Worm (Caenorhabditis elegans) whole organism, L1 larva: Measurements from ENCODE around the gene Y57G11C.1144.

Experiments
- F16B12.6 ChIP-seq: fragments of 150-350 bp; optimal IDR thresholded peaks from 2 replicates; lab custom pipeline; 2014; ENCODE audit warnings: missing biosample characterization, missing genetic modification characterization
- Y116A8C.19 ChIP-seq: sonication (generic microtip); optimal IDR thresholded peaks from 2 replicates; lab custom pipeline; 2016; ENCODE audit warnings: missing compliant biosample characterization, missing genetic modification characterization, borderline replicate concordance
- alr-1 ChIP-seq: fragments of 200-800 bp; sonication (Bioruptor generic); optimal IDR thresholded peaks from 2 replicates; lab custom pipeline; 2018; ENCODE audit warnings: borderline replicate concordance, mild to moderate bottlenecking, missing genetic modification characterization, missing compliant biosample characterization
- aly-2 ChIP-seq: fragments of 150-350 bp; optimal IDR thresholded peaks from 2 replicates; lab custom pipeline; 2014; ENCODE audit warnings: missing biosample characterization, missing genetic modification characterization
- blmp-1 ChIP-seq: fragments of 150-350 bp; optimal IDR thresholded peaks from 2 replicates; lab custom pipeline; 2014; ENCODE audit warnings: missing biosample characterization, missing genetic modification characterization
- ceh-63 ChIP-seq: fragments of 200-800 bp; sonication (Bioruptor generic); optimal IDR thresholded peaks from 2 replicates; lab custom pipeline; 2018; ENCODE audit warnings: mild to moderate bottlenecking, missing genetic modification characterization, missing compliant biosample characterization
- ceh-8 ChIP-seq: fragments of 200-800 bp; sonication (Bioruptor generic); optimal IDR thresholded peaks from 2 replicates; lab custom pipeline; 2018; ENCODE audit warnings: mild to moderate bottlenecking, missing genetic modification characterization, moderate library complexity, missing compliant biosample characterization
- ceh-88 ChIP-seq: fragments of 200-800 bp; sonication (Bioruptor generic); IDR thresholded peaks from 2 replicates; pipeline ENCODE4 v1.3.6; 2022; ENCODE audit warnings: missing genetic modification characterization, missing compliant biosample characterization
- ceh-90 ChIP-seq: sonication (generic microtip); optimal IDR thresholded peaks from 2 replicates; lab custom pipeline; 2016; ENCODE audit warnings: missing genetic modification characterization, missing compliant biosample characterization
- dpl-1 ChIP-seq, 3 experiments: fragments of 150-350 bp in 2 of 3; sonication (generic microtip) in 1 of 3; optimal IDR thresholded peaks; 2 replicates each; lab custom pipeline; 2014 to 2017; ENCODE audit warnings: missing biosample characterization in 3 of 3, missing genetic modification characterization in 3 of 3, missing genetic modification reagents in 3 of 3
- efl-1 ChIP-seq, 4 experiments: fragments of 150-350 bp; optimal IDR thresholded peaks in 3 of 4; peaks in 1 of 4; 1 replicate in 1 of 4; 2 replicates in 3 of 4; lab custom pipeline; 2014; ENCODE audit warnings: missing biosample characterization in 2 of 4, missing genetic modification characterization in 2 of 4, missing genetic modification reagents in 2 of 4
- egl-13 ChIP-seq: sonication (generic microtip); optimal IDR thresholded peaks from 2 replicates; lab custom pipeline; 2016; ENCODE audit warnings: missing genotype, missing genetic modification reagents, missing genetic modification characterization, missing compliant biosample characterization
- elt-3 ChIP-seq, 6 experiments: fragments of 150-350 bp in 1 of 6; sonication (generic microtip); optimal IDR thresholded peaks; 2 replicates each; lab custom pipeline; 2017 to 2018; ENCODE audit warnings: missing biosample characterization in 6 of 6, missing genetic modification characterization in 6 of 6, inconsistent platforms in 1 of 6
- ets-5 ChIP-seq: fragments of 200-800 bp; sonication (Bioruptor generic); IDR thresholded peaks from 2 replicates; pipeline ENCODE4 v1.3.6; 2022; ENCODE audit warnings: missing genetic modification characterization, missing compliant biosample characterization
- fkh-10 ChIP-seq: sonication (generic microtip); optimal IDR thresholded peaks from 2 replicates; lab custom pipeline; 2017; ENCODE audit warnings: missing biosample characterization, missing genetic modification reagents, missing genetic modification characterization
- hlh-17 ChIP-seq: fragments of 200-800 bp; sonication (Bioruptor generic); optimal IDR thresholded peaks from 2 replicates; lab custom pipeline; 2018; ENCODE audit warnings: missing genetic modification characterization, mild to moderate bottlenecking, missing compliant biosample characterization, moderate library complexity, borderline replicate concordance
- hlh-4 ChIP-seq: sonication (generic microtip); optimal IDR thresholded peaks from 2 replicates; lab custom pipeline; 2016; ENCODE audit warnings: mild to moderate bottlenecking, missing genetic modification characterization, missing compliant biosample characterization
- irx-1 ChIP-seq: sonication (generic microtip); optimal IDR thresholded peaks from 2 replicates; lab custom pipeline; 2016; ENCODE audit warnings: missing genetic modification characterization, missing compliant biosample characterization
- lin-14 ChIP-seq: fragments of 200-800 bp; sonication (Bioruptor generic); optimal IDR thresholded peaks from 2 replicates; lab custom pipeline; 2018; ENCODE audit warnings: mild to moderate bottlenecking, missing genetic modification characterization, moderate library complexity, missing compliant biosample characterization
- lin-35 ChIP-seq, 2 experiments: fragments of 150-350 bp; optimal IDR thresholded peaks; 2 replicates each; lab custom pipeline; 2014; ENCODE audit warnings: missing biosample characterization in 2 of 2, missing genetic modification characterization in 2 of 2, missing genetic modification reagents in 2 of 2
- lin-39 ChIP-seq: fragments of 150-350 bp; optimal IDR thresholded peaks from 2 replicates; lab custom pipeline; 2014; ENCODE audit warnings: missing biosample characterization, missing genetic modification reagents, missing genetic modification characterization
- lir-3 ChIP-seq: sonication (generic microtip); optimal IDR thresholded peaks from 2 replicates; lab custom pipeline; 2016; ENCODE audit warnings: mild to moderate bottlenecking, missing genetic modification characterization, moderate library complexity, missing compliant biosample characterization; ENCODE audit not compliant: poor library complexity
- lsy-2 ChIP-seq, 2 experiments: fragments of 150-350 bp; optimal IDR thresholded peaks; 2 replicates each; lab custom pipeline; 2014; ENCODE audit warnings: missing biosample characterization in 2 of 2, missing genetic modification characterization in 2 of 2
- mab-9 ChIP-seq: fragments of 200-800 bp; sonication (Bioruptor generic); IDR thresholded peaks from 2 replicates; pipeline ENCODE4 v1.3.6; 2022; ENCODE audit warnings: missing genetic modification reagents, missing genetic modification characterization, missing compliant biosample characterization
- mdl-1 ChIP-seq, 2 experiments: fragments of 150-350 bp; optimal IDR thresholded peaks; 2 replicates each; lab custom pipeline; 2014 to 2017; ENCODE audit warnings: missing biosample characterization in 2 of 2, missing genetic modification characterization in 2 of 2, inconsistent platforms in 1 of 2
- mep-1 ChIP-seq: fragments of 150-350 bp; optimal IDR thresholded peaks from 2 replicates; lab custom pipeline; 2014; ENCODE audit warnings: missing biosample characterization, missing genetic modification characterization
- nhr-11 ChIP-seq: fragments of 150-350 bp; optimal IDR thresholded peaks from 2 replicates; lab custom pipeline; 2014; ENCODE audit warnings: missing biosample characterization, missing genetic modification characterization
- nhr-12 ChIP-seq: sonication (generic microtip); optimal IDR thresholded peaks from 2 replicates; lab custom pipeline; 2017; ENCODE audit warnings: missing biosample characterization, missing genetic modification characterization
- nhr-19 ChIP-seq: fragments of 200-800 bp; sonication (Bioruptor generic); conservative IDR thresholded peaks from 2 replicates; pipeline ENCODE4 v1.3.6; 2022; ENCODE audit warnings: missing genetic modification characterization, missing compliant biosample characterization
- nhr-71 ChIP-seq: sonication (generic microtip); optimal IDR thresholded peaks from 2 replicates; lab custom pipeline; 2016; ENCODE audit warnings: mild to moderate bottlenecking, missing genetic modification characterization, moderate library complexity, missing compliant biosample characterization
- nhr-76 ChIP-seq: sonication (generic microtip); optimal IDR thresholded peaks from 2 replicates; lab custom pipeline; 2017; ENCODE audit warnings: missing biosample characterization, missing genetic modification characterization
- nhr-85 ChIP-seq: sonication (generic microtip); peaks from one replicate; lab custom pipeline; 2016; ENCODE audit warnings: missing genetic modification characterization, inconsistent platforms, missing compliant biosample characterization
- nhr-90 ChIP-seq: sonication (generic microtip); optimal IDR thresholded peaks from 2 replicates; lab custom pipeline; 2016; ENCODE audit warnings: mild to moderate bottlenecking, missing genetic modification characterization, missing compliant biosample characterization; ENCODE audit not compliant: poor library complexity
- pqm-1 ChIP-seq: sonication (generic microtip); optimal IDR thresholded peaks from 3 replicates; lab custom pipeline; 2017; ENCODE audit warnings: missing biosample characterization, missing genetic modification characterization
- rnt-1 ChIP-seq: sonication (generic microtip); optimal IDR thresholded peaks from 2 replicates; lab custom pipeline; 2016; ENCODE audit warnings: mild to moderate bottlenecking, missing genetic modification characterization, moderate library complexity, missing compliant biosample characterization
- skn-1 ChIP-seq: fragments of 150-350 bp; optimal IDR thresholded peaks from 2 replicates; lab custom pipeline; 2014; ENCODE audit warnings: missing biosample characterization, missing genetic modification characterization
- snpc-4 ChIP-seq: fragments of 150-350 bp; optimal IDR thresholded peaks from 2 replicates; lab custom pipeline; 2014; ENCODE audit warnings: missing biosample characterization, missing genetic modification characterization
- snu-23 ChIP-seq: sonication (generic microtip); optimal IDR thresholded peaks from 2 replicates; lab custom pipeline; 2016; ENCODE audit warnings: missing genetic modification characterization, missing compliant biosample characterization
- sptf-1 ChIP-seq: fragments of 150-350 bp; optimal IDR thresholded peaks from 2 replicates; lab custom pipeline; 2014; ENCODE audit warnings: missing biosample characterization, missing genetic modification characterization
- unc-98 ChIP-seq: fragments of 200-800 bp; sonication (Bioruptor generic); IDR thresholded peaks from 2 replicates; pipeline ENCODE4 v1.3.6; 2022; ENCODE audit warnings: missing genetic modification characterization, missing compliant biosample characterization
- xbp-1 ChIP-seq: sonication (generic microtip); optimal IDR thresholded peaks from 2 replicates; lab custom pipeline; 2016; ENCODE audit warnings: missing genetic modification characterization, missing compliant biosample characterization
- zag-1 ChIP-seq: fragments of 150-350 bp; optimal IDR thresholded peaks from 2 replicates; lab custom pipeline; 2014; ENCODE audit warnings: missing biosample characterization, missing genetic modification characterization
- zip-4 ChIP-seq: fragments of 200-800 bp; sonication (Bioruptor generic); optimal IDR thresholded peaks from 2 replicates; lab custom pipeline; 2018; ENCODE audit warnings: mild to moderate bottlenecking, missing genetic modification characterization, moderate library complexity, missing compliant biosample characterization
- ztf-11 ChIP-seq, 2 experiments: sonication (generic microtip); optimal IDR thresholded peaks; 2 replicates each; lab custom pipeline; 2016 to 2017; ENCODE audit warnings: missing genetic modification characterization in 2 of 2, missing biosample characterization in 1 of 2, missing compliant biosample characterization in 1 of 2
- ztf-4 ChIP-seq: fragments of 150-350 bp; optimal IDR thresholded peaks from 2 replicates; lab custom pipeline; 2014; ENCODE audit warnings: missing biosample characterization, missing genetic modification characterization

Gene Y57G11C.1144

DNA sequence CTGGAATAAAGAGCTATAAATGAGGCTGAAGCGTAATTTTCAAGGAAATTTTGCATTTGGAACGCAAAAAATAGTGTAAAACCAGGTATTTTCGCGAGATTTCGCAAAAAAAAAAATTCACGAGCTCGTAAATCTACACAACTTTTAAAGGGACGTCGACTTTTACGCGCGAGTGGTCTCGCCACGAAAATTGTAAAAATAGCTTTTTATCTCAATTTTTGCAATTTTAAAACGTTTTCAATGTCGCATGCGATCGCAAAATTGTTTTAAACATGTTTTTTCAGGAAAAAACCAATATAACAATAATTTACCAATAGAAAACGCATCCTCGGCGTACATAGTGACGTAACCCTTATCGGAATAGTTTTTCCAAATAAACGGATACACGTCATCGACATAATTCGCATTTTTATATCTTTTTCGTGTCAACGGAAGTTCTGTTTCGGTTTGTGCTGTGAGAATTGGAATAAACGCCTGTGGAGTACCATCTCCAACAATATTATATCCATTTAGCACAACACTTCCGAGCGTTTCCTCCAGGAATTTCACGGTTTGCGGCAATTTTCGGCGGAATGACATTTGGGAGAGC, 19.7 kb downstream of the Y57G11C.1144 start:
- TF ChIP-seq nhr-85 (tag; lab: Kevin White, UChicago) (no peak), nhr-12 (tag; lab: Kevin White, UChicago) (no peak), zag-1 (tag; lab: Kevin White, UChicago) (no peak), hlh-17 (GFP tag; lab: Kevin White, UChicago) (no peak), lin-35 (GFP tag; optimal IDR thresholded peaks at IDR 0.05; lab: Kevin White, UChicago) (peak in 1 of 2 experiments; percentile 4), ceh-63 (GFP tag; lab: Kevin White, UChicago) (no peak), F16B12.6 (tag; lab: Kevin White, UChicago) (no peak), nhr-71 (tag; lab: Kevin White, UChicago) (no peak), ceh-8 (no peak), efl-1 (optimal IDR thresholded peaks at IDR 0.05; lab: Kevin White, UChicago) (peak; percentile 45 to 59), efl-1 (GFP tag; optimal IDR thresholded peaks at IDR 0.05 in 1 of 2; lab: Kevin White, UChicago) (peak; percentile 30 to 82), sptf-1 (tag; lab: Kevin White, UChicago) (no peak), alr-1 (tag; lab: Kevin White, UChicago) (no peak), dpl-1 (GFP tag; optimal IDR thresholded peaks at IDR 0.05; lab: Kevin White, UChicago) (peak in 1 of 3 experiments; percentile 25), egl-13 (tag; lab: Kevin White, UChicago) (no peak), lin-14 (no peak), mdl-1 (tag; optimal IDR thresholded peaks at IDR 0.05; lab: Kevin White, UChicago) (no peak), pqm-1 (tag; lab: Kevin White, UChicago) (no peak), ceh-88 (GFP tag; lab: Robert Waterston, UW) (no peak), snu-23 (GFP tag; lab: Kevin White, UChicago) (no peak), nhr-76 (tag; lab: Kevin White, UChicago) (no peak), skn-1 (tag; lab: Kevin White, UChicago) (no peak)

DNA sequence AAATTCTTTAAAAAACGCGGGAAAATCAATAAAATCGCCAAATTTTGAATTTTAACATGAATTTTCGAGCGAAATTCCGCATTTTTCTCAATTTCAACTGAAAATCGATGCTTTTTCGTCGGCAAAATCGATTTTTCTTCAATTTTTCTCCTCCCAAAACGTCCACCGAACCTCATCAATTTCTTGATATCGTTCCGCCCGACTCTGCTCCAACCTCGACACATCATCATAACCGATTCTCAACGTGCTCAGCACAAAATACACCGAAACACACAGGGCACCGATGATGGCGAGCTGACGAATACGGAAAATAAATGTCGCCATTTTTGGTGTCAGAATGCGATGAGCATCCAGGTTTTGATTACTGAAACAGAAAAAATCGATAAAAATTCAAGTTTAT, 21.4 kb downstream of the Y57G11C.1144 start, which contains the start of gene Y41E3.1:
Gene Y41E3.1 (minus strand): TSS at position 324 of the 400 bp plus-strand sequence.
- TF ChIP-seq rnt-1 (tag; lab: Kevin White, UChicago) (no peak), efl-1 (optimal IDR thresholded peaks at IDR 0.05; lab: Kevin White, UChicago) (no peak), efl-1 (GFP tag; optimal IDR thresholded peaks at IDR 0.05 in 1 of 2; lab: Kevin White, UChicago) (peak in 1 of 2 experiments; percentile 70), nhr-76 (tag; lab: Kevin White, UChicago) (no peak)

DNA sequence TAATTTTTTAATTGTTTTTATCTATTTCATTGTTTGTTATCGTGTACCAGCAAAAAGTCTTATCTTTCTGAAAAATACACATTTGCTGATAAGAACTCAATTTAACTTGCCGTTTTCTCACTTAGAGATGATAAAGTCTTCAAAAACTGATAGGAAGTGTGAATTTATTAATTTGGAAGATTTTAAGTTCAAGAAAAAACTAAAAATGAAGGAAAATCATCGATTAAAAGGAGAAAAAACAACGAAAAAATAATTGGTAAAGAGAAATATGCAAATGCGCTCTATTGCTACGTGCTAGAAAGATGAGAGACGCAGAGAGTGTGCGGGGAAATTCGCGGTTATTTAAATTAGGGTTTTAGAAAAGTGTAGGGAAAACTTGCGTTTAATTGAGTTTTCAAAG, 22.3 kb downstream of the Y57G11C.1144 start:
- TF ChIP-seq lir-3 = no peak
- peak; percentile 86 to 97 for TF ChIP-seq efl-1 (optimal IDR thresholded peaks at IDR 0.05; lab: Kevin White, UChicago)
- TF ChIP-seq efl-1 (GFP tag; optimal IDR thresholded peaks at IDR 0.05 in 1 of 2; lab: Kevin White, UChicago) = peak; percentile 97 to 99
- TF ChIP-seq xbp-1 (tag; lab: Kevin White, UChicago) = peak; percentile 78
- peak; percentile 73 for TF ChIP-seq mep-1 (tag; lab: Kevin White, UChicago)
- TF ChIP-seq lsy-2 (tag; optimal IDR thresholded peaks at IDR 0.05; lab: Kevin White, UChicago) = peak; percentile 81 to 93
- TF ChIP-seq unc-98 (GFP tag; lab: Robert Waterston, UW) = no peak
- no peak for TF ChIP-seq ztf-4 (tag; lab: Kevin White, UChicago)
- TF ChIP-seq snu-23 (GFP tag; lab: Kevin White, UChicago) = peak; percentile 85
- TF ChIP-seq elt-3 (tag; optimal IDR thresholded peaks at IDR 0.05; lab: Kevin White, UChicago) = peak in 2 of 6 experiments; percentile 31 to 72
- TF ChIP-seq fkh-10 (GFP tag; lab: Kevin White, UChicago) = peak; percentile 17
- peak; percentile 76 for TF ChIP-seq blmp-1 (tag; lab: Kevin White, UChicago)
- peak; percentile 43 for TF ChIP-seq irx-1 (tag; lab: Kevin White, UChicago)
- no peak for TF ChIP-seq ztf-11 (tag; optimal IDR thresholded peaks at IDR 0.05; lab: Kevin White, UChicago)
- TF ChIP-seq mab-9 (GFP tag; lab: Robert Waterston, UW) = no peak
- TF ChIP-seq nhr-19 = peak; percentile 51
- TF ChIP-seq ceh-90 (tag; lab: Kevin White, UChicago) = no peak
- TF ChIP-seq lin-39 (tag; lab: Kevin White, UChicago) = peak; percentile 51
- peak; percentile 26 for TF ChIP-seq nhr-11 (tag; lab: Kevin White, UChicago)
- TF ChIP-seq Y116A8C.19 = no peak
- peak; percentile 65 for TF ChIP-seq nhr-90 (tag; lab: Kevin White, UChicago)
- TF ChIP-seq aly-2 = no peak
- TF ChIP-seq skn-1 (tag; lab: Kevin White, UChicago) = peak; percentile 72
- peak; percentile 48 for TF ChIP-seq snpc-4
- no peak for TF ChIP-seq ceh-8
- TF ChIP-seq zip-4 = no peak
- TF ChIP-seq ets-5 (GFP tag; lab: Robert Waterston, UW) = no peak
- no peak for TF ChIP-seq hlh-4 (tag; lab: Kevin White, UChicago)
- TF ChIP-seq nhr-76 (tag; lab: Kevin White, UChicago) = no peak
- TF ChIP-seq dpl-1 (GFP tag; optimal IDR thresholded peaks at IDR 0.05; lab: Kevin White, UChicago) = peak; percentile 95 to 97 (median 96)
